Worm (Caenorhabditis elegans) whole organism, L4 larva: Measurements from ENCODE around the gene M05D6.3.

Source experiments
- F37D6.2 ChIP-seq: sonication (generic microtip); optimal IDR thresholded peaks from 2 replicates; lab custom pipeline; 2016; ENCODE audit warnings: mild to moderate bottlenecking, missing genetic modification characterization, missing compliant biosample characterization
- F49E8.2 ChIP-seq: sonication (generic microtip); optimal IDR thresholded peaks from 2 replicates; lab custom pipeline; 2016; ENCODE audit warnings: missing compliant biosample characterization, mild to moderate bottlenecking, missing genetic modification characterization, borderline replicate concordance
- R02D3.7 ChIP-seq: fragments of 150-350 bp; sonication (generic microtip); optimal IDR thresholded peaks from 3 replicates; lab custom pipeline; 2014; ENCODE audit warnings: missing biosample characterization, missing genetic modification characterization
- T26A8.4 ChIP-seq: fragments of 200-800 bp; sonication (Bioruptor generic); IDR thresholded peaks from 2 replicates; pipeline ENCODE4 v1.3.6; 2022; ENCODE audit warnings: missing genetic modification characterization, missing compliant biosample characterization
- ZK337.2 ChIP-seq: fragments of 200-800 bp; sonication (Bioruptor generic); IDR thresholded peaks from 2 replicates; pipeline ENCODE4 v1.3.6; 2022; ENCODE audit warnings: missing genetic modification reagents, missing genetic modification characterization, missing compliant biosample characterization
- ZK546.5 ChIP-seq, 2 experiments: sonication (generic microtip); optimal IDR thresholded peaks; 2 replicates each; lab custom pipeline; 2017; ENCODE audit warnings: missing biosample characterization in 2 of 2, missing genetic modification characterization in 2 of 2
- aha-1 ChIP-seq: fragments of 150-350 bp; peaks from one replicate; lab custom pipeline; 2014; ENCODE audit warnings: missing biosample characterization, missing genetic modification characterization
- arid-1 ChIP-seq: fragments of 200-800 bp; sonication (Bioruptor generic); conservative IDR thresholded peaks from 2 replicates; pipeline ENCODE4 v1.3.6; 2022; ENCODE audit warnings: missing genetic modification reagents, missing genetic modification characterization, missing compliant biosample characterization
- ceh-20 ChIP-seq: fragments of 200-800 bp; sonication (Bioruptor generic); IDR thresholded peaks from 2 replicates; pipeline ENCODE4 v1.3.6; 2022; ENCODE audit warnings: missing genetic modification reagents, missing genetic modification characterization, missing compliant biosample characterization
- ceh-32 ChIP-seq: sonication (generic microtip); optimal IDR thresholded peaks from 2 replicates; lab custom pipeline; 2016; ENCODE audit warnings: mild to moderate bottlenecking, missing genetic modification characterization, missing compliant biosample characterization; ENCODE audit not compliant: poor library complexity
- cey-2 ChIP-seq: sonication (generic microtip); optimal IDR thresholded peaks from 3 replicates; lab custom pipeline; 2017; ENCODE audit warnings: missing genetic modification characterization, mild to moderate bottlenecking, missing compliant biosample characterization, antibody characterized with exemption, borderline replicate concordance; ENCODE audit not compliant: insufficient read depth
- daf-12 ChIP-seq: fragments of 150-350 bp; optimal IDR thresholded peaks from 2 replicates; lab custom pipeline; 2014; ENCODE audit warnings: missing biosample characterization, missing genetic modification reagents, missing genetic modification characterization
- daf-19 ChIP-seq: fragments of 200-800 bp; sonication (Bioruptor generic); conservative IDR thresholded peaks from 2 replicates; pipeline ENCODE4 v1.3.6; 2022; ENCODE audit warnings: missing genetic modification characterization, missing compliant biosample characterization
- dmd-9 ChIP-seq: fragments of 200-800 bp; sonication (Bioruptor generic); IDR thresholded peaks from 2 replicates; pipeline ENCODE4 v1.3.6; 2022; ENCODE audit warnings: missing genetic modification reagents, missing genetic modification characterization, missing compliant biosample characterization
- duxl-1 ChIP-seq: sonication (generic microtip); optimal IDR thresholded peaks from 2 replicates; lab custom pipeline; 2016; ENCODE audit warnings: mild to moderate bottlenecking, missing genetic modification characterization, moderate library complexity, missing compliant biosample characterization; ENCODE audit not compliant: poor library complexity
- egl-43 ChIP-seq: fragments of 200-800 bp; sonication (Bioruptor generic); IDR thresholded peaks from 2 replicates; pipeline ENCODE4 v1.3.6; 2022; ENCODE audit warnings: missing genetic modification reagents, missing genetic modification characterization, missing compliant biosample characterization
- fkh-10 ChIP-seq: fragments of 150-350 bp; optimal IDR thresholded peaks from 2 replicates; lab custom pipeline; 2014; ENCODE audit warnings: missing biosample characterization, missing genetic modification reagents, missing genetic modification characterization
- hif-1 ChIP-seq, 2 experiments: sonication (generic microtip); optimal IDR thresholded peaks; 2 replicates each; lab custom pipeline; 2016 to 2017; ENCODE audit warnings: missing compliant biosample characterization in 2 of 2, missing genetic modification characterization in 2 of 2, missing genetic modification reagents in 2 of 2, missing genotype in 2 of 2, mild to moderate bottlenecking in 1 of 2
- hlh-30 ChIP-seq: sonication (generic microtip); optimal IDR thresholded peaks from 2 replicates; lab custom pipeline; 2017; ENCODE audit warnings: antibody characterized with exemption, mild to moderate bottlenecking, missing genetic modification characterization, missing compliant biosample characterization; ENCODE audit not compliant: insufficient read depth
- lin-38 ChIP-seq: fragments of 200-800 bp; sonication (Bioruptor generic); IDR thresholded peaks from 2 replicates; pipeline ENCODE4 v1.3.6; 2022; ENCODE audit warnings: missing genetic modification reagents, missing genetic modification characterization, missing compliant biosample characterization
- lin-39 ChIP-seq: fragments of 150-350 bp; optimal IDR thresholded peaks from 2 replicates; lab custom pipeline; 2014; ENCODE audit warnings: missing biosample characterization, missing genetic modification reagents, missing genetic modification characterization
- mdl-1 ChIP-seq, 2 experiments: fragments of 150-350 bp in 1 of 2; sonication (generic microtip) in 1 of 2; optimal IDR thresholded peaks; 2 replicates each; lab custom pipeline; 2014 to 2017; ENCODE audit warnings: missing biosample characterization in 2 of 2, missing genetic modification characterization in 2 of 2
- mdt-29 ChIP-seq: fragments of 200-800 bp; sonication (Bioruptor generic); IDR thresholded peaks from 2 replicates; pipeline ENCODE4 v1.3.6; 2022; ENCODE audit warnings: missing genetic modification reagents, missing genetic modification characterization, missing compliant biosample characterization
- mep-1 ChIP-seq: fragments of 150-350 bp; sonication (generic microtip); optimal IDR thresholded peaks from 3 replicates; lab custom pipeline; 2014; ENCODE audit warnings: missing biosample characterization, missing genetic modification characterization
- mxl-2 ChIP-seq: fragments of 200-800 bp; sonication (Bioruptor generic); conservative IDR thresholded peaks from 2 replicates; pipeline ENCODE4 v1.3.6; 2022; ENCODE audit warnings: missing genetic modification reagents, missing genetic modification characterization, missing compliant biosample characterization
- nhr-102 ChIP-seq: sonication (generic microtip); optimal IDR thresholded peaks from 2 replicates; lab custom pipeline; 2016; ENCODE audit warnings: mild to moderate bottlenecking, missing genetic modification characterization, moderate library complexity, missing compliant biosample characterization
- nhr-11 ChIP-seq: fragments of 150-350 bp; optimal IDR thresholded peaks from 2 replicates; lab custom pipeline; 2014; ENCODE audit warnings: missing biosample characterization, missing genetic modification characterization
- nhr-25 ChIP-seq: sonication (generic microtip); optimal IDR thresholded peaks from 2 replicates; lab custom pipeline; 2017; ENCODE audit warnings: missing genetic modification characterization, mild to moderate bottlenecking, missing compliant biosample characterization, antibody characterized with exemption, moderate library complexity, borderline replicate concordance; ENCODE audit not compliant: insufficient read depth
- nhr-28 ChIP-seq: fragments of 150-350 bp; optimal IDR thresholded peaks from 2 replicates; lab custom pipeline; 2014; ENCODE audit warnings: missing biosample characterization, missing genetic modification characterization
- nhr-48 ChIP-seq: sonication (generic microtip); optimal IDR thresholded peaks from 2 replicates; lab custom pipeline; 2016; ENCODE audit warnings: mild to moderate bottlenecking, missing genetic modification characterization, missing compliant biosample characterization
- nhr-76 ChIP-seq: fragments of 150-350 bp; optimal IDR thresholded peaks from 2 replicates; lab custom pipeline; 2014; ENCODE audit warnings: missing biosample characterization, missing genetic modification characterization
- set-16 ChIP-seq: fragments of 200-800 bp; sonication (Bioruptor generic); IDR thresholded peaks from 2 replicates; pipeline ENCODE4 v1.3.6; 2022; ENCODE audit warnings: missing genetic modification reagents, missing genetic modification characterization, missing compliant biosample characterization
- snpc-4 ChIP-seq: fragments of 150-350 bp; optimal IDR thresholded peaks from 2 replicates; lab custom pipeline; 2014; ENCODE audit warnings: missing biosample characterization, missing genetic modification characterization
- tra-1 ChIP-seq: fragments of 200-800 bp; sonication (Bioruptor generic); IDR thresholded peaks from 2 replicates; pipeline ENCODE4 v1.3.6; 2022; ENCODE audit warnings: missing genetic modification reagents, missing genetic modification characterization, missing compliant biosample characterization
- unc-39 ChIP-seq: sonication (generic microtip); optimal IDR thresholded peaks from 2 replicates; lab custom pipeline; 2017; ENCODE audit warnings: missing biosample characterization, missing genetic modification characterization
- vab-7 ChIP-seq: fragments of 200-800 bp; sonication (Bioruptor generic); IDR thresholded peaks from 2 replicates; pipeline ENCODE4 v1.3.6; 2022; ENCODE audit warnings: missing genetic modification reagents, missing genetic modification characterization, missing compliant biosample characterization
- zag-1 ChIP-seq: fragments of 150-350 bp; optimal IDR thresholded peaks from 2 replicates; lab custom pipeline; 2014; ENCODE audit warnings: missing biosample characterization, missing genetic modification characterization

The M05D6.3 gene

DNA sequence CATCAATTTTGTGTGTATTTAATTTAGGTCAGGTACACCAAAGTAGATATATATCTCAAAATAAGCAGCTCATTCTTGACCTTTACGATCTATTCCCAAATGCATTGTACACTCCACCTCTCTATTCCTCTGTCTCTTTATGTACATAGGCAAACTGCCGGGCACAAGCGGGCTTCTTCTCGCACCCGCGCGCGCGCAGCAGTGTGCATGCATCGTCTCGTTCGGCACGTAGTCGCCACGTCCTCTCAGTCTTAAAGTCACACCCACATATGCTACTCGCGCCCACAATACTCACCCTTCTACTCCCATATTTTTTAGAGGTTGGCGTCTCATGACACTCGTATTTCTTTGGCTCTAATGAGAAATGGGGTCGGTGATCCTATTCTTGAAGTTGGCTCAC lies 24.1 kb upstream of the M05D6.3 start:
- TF ChIP-seq lin-39 (no peak), mep-1 (tag; lab: Kevin White, UChicago) (peak; percentile 18), hif-1 (tag; optimal IDR thresholded peaks at IDR 0.05; lab: Kevin White, UChicago) (peak; percentile 94 to 99), set-16 (GFP tag; lab: Robert Waterston, UW) (peak; percentile 32; the same call in 1 of the 2 replicates), nhr-28 (tag; lab: Kevin White, UChicago) (no peak), mxl-2 (GFP tag; lab: Robert Waterston, UW) (no peak), hlh-30 (tag; lab: Kevin White, UChicago) (peak; percentile 32), egl-43 (GFP tag; lab: Robert Waterston, UW) (peak; percentile 34; the same call in 1 of the 2 replicates), nhr-102 (tag; lab: Kevin White, UChicago) (no peak), tra-1 (GFP tag; lab: Robert Waterston, UW) (0 out of 2 replicates have a peak, but pooled peaks have one; percentile 13), aha-1 (tag; lab: Kevin White, UChicago) (peak; percentile 100)

DNA sequence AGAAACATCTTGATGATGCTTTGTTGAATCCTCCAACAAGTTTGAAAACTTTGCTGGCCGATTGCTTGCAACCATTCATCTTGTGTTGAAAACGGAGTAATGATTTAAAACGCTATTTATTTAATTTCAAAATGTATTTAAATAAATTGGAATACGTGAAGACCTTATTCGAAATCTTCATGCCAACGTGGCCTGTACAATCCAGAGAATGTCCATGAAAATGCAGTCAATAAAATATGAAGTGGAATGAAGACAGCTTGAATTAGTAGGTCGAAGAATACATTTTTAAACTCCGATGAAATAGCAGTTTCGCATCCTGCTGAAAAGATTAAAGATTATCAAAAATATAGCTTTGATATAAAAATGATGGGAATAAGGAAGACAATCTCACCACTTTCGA lies 21.1 kb upstream of the M05D6.3 start, which contains the start of gene F22B5.5:
TSS of gene F22B5.5 (minus strand) at position 101 of the 400 bp plus-strand sequence.
- TF ChIP-seq vab-7 (GFP tag; lab: Robert Waterston, UW) = no peak
- no peak for TF ChIP-seq zag-1
- TF ChIP-seq egl-43 (GFP tag; lab: Robert Waterston, UW) = no peak
- TF ChIP-seq daf-12 (tag; lab: Kevin White, UChicago) = no peak
- TF ChIP-seq nhr-76 (tag; lab: Kevin White, UChicago) = no peak
- no peak for TF ChIP-seq R02D3.7 (tag; lab: Kevin White, UChicago)
- TF ChIP-seq snpc-4 (tag; lab: Kevin White, UChicago) = no peak
- no peak for TF ChIP-seq T26A8.4 (GFP tag; lab: Robert Waterston, UW)
- no peak for TF ChIP-seq cey-2 (tag; lab: Kevin White, UChicago)
- no peak for TF ChIP-seq hif-1 (tag; optimal IDR thresholded peaks at IDR 0.05; lab: Kevin White, UChicago)
- TF ChIP-seq mdt-29 (GFP tag; lab: Robert Waterston, UW) = no peak
- TF ChIP-seq dmd-9 = no peak
- TF ChIP-seq fkh-10 = no peak
- TF ChIP-seq F37D6.2 (tag; lab: Kevin White, UChicago) = no peak
- TF ChIP-seq nhr-25 (tag; lab: Kevin White, UChicago) = no peak

DNA sequence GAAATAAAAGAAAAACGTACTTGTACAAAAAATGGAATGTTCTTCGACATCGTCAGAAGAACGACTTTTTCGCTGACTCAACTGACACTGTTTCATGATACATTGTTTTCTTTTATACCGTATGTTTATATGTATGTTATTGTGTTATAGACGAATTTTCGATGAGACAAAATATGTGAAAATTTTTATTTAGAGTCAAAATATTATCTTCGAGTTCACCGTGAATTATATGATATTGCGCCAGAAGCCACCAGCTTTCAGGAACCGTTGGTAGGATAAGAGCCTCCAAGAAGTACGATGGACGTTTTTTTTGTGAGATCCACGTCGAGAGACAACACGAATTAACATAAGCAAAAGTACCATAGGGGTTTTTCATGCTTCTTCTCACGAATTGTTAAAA lies 19.5 kb upstream of the M05D6.3 start, which contains the start of gene F22B5.6:
TSS of gene F22B5.6 (minus strand) at position 101 of the 400 bp plus-strand sequence.
- TF ChIP-seq hif-1 (tag; optimal IDR thresholded peaks at IDR 0.05; lab: Kevin White, UChicago) = no peak
- no peak for TF ChIP-seq daf-19 (GFP tag; lab: Robert Waterston, UW)
- no peak for TF ChIP-seq duxl-1 (tag; lab: Kevin White, UChicago)
- TF ChIP-seq lin-38 = no peak
- TF ChIP-seq hlh-30 (tag; lab: Kevin White, UChicago) = no peak
- no peak for TF ChIP-seq nhr-11 (tag; lab: Kevin White, UChicago)
- TF ChIP-seq mdl-1 (tag; optimal IDR thresholded peaks at IDR 0.05; lab: Kevin White, UChicago) = no peak
- TF ChIP-seq F49E8.2 = no peak
- TF ChIP-seq ceh-32 (tag; lab: Kevin White, UChicago) = no peak
- no peak for TF ChIP-seq mdt-29 (GFP tag; lab: Robert Waterston, UW)
- TF ChIP-seq snpc-4 (tag; lab: Kevin White, UChicago) = no peak
- no peak for TF ChIP-seq ZK337.2 (GFP tag; lab: Robert Waterston, UW)
- TF ChIP-seq arid-1 (GFP tag; lab: Robert Waterston, UW) = no peak
- TF ChIP-seq ZK546.5 (tag; optimal IDR thresholded peaks at IDR 0.05; lab: Kevin White, UChicago) = no peak
- no peak for TF ChIP-seq ceh-20 (GFP tag; lab: Robert Waterston, UW)
- TF ChIP-seq dmd-9 = no peak
- TF ChIP-seq nhr-48 (tag; lab: Kevin White, UChicago) = no peak
- TF ChIP-seq unc-39 (tag; lab: Kevin White, UChicago) = no peak
- TF ChIP-seq vab-7 (GFP tag; lab: Robert Waterston, UW) = no peak
